Fruit fly (Drosophila melanogaster) Kc167 (cell line): ENCODE results near the gene CG1840.

Experiments
- Myc ChIP-seq: fragments of >200 bp; optimal IDR thresholded peaks from 2 replicates; lab custom pipeline; 2017; ENCODE audit warnings: missing external identifiers
- Sin3A ChIP-seq: fragments of >200 bp; optimal IDR thresholded peaks from 2 replicates; lab custom pipeline; 2018; ENCODE audit warnings: missing external identifiers
- insv ChIP-seq: fragments of >200 bp; optimal IDR thresholded peaks from 3 replicates; lab custom pipeline; 2018; ENCODE audit warnings: missing external identifiers
- psq ChIP-seq: fragments of >200 bp; optimal IDR thresholded peaks from 2 replicates; lab custom pipeline; 2017; ENCODE audit warnings: missing external identifiers
- ttk ChIP-seq: sonication (Bioruptor generic); optimal IDR thresholded peaks from 2 replicates; lab custom pipeline; 2017; ENCODE audit warnings: missing external identifiers

- TF ChIP-seq psq (lab: Kevin White, UChicago) (no peak), insv (no peak), Myc (lab: Kevin White, UChicago) (no peak), Sin3A (lab: Kevin White, UChicago) (no peak), ttk (no peak)
These were observed 15.6 kb upstream of the CG1840 start, which contains the start of gene BORCS5 for dm6 chrX:11872517-11872916.
